Worm (Caenorhabditis elegans) whole organism, L1 larva: Measurements from ENCODE around the gene clc-22.

ENCODE experiments used
- Y116A8C.19 ChIP-seq: sonication (generic microtip); optimal IDR thresholded peaks from 2 replicates; lab custom pipeline; 2016; ENCODE audit warnings: missing compliant biosample characterization, missing genetic modification characterization, borderline replicate concordance
- fkh-10 ChIP-seq: sonication (generic microtip); optimal IDR thresholded peaks from 2 replicates; lab custom pipeline; 2017; ENCODE audit warnings: missing biosample characterization, missing genetic modification reagents, missing genetic modification characterization
- grh-1 ChIP-seq: fragments of 200-800 bp; sonication (Bioruptor generic); IDR thresholded peaks from 2 replicates; pipeline ENCODE4 v1.3.6; 2022; ENCODE audit warnings: missing genetic modification reagents, missing genetic modification characterization, missing compliant biosample characterization
- lin-15B ChIP-seq: fragments of 150-350 bp; sonication (generic microtip); optimal IDR thresholded peaks from 3 replicates; lab custom pipeline; 2014; ENCODE audit warnings: missing biosample characterization, missing genetic modification characterization
- lin-35 ChIP-seq, 2 experiments: fragments of 150-350 bp; optimal IDR thresholded peaks; 2 replicates each; lab custom pipeline; 2014; ENCODE audit warnings: missing biosample characterization in 2 of 2, missing genetic modification characterization in 2 of 2, missing genetic modification reagents in 2 of 2
- lin-39 ChIP-seq: fragments of 150-350 bp; optimal IDR thresholded peaks from 2 replicates; lab custom pipeline; 2014; ENCODE audit warnings: missing biosample characterization, missing genetic modification reagents, missing genetic modification characterization
- lir-3 ChIP-seq: sonication (generic microtip); optimal IDR thresholded peaks from 2 replicates; lab custom pipeline; 2016; ENCODE audit warnings: mild to moderate bottlenecking, missing genetic modification characterization, moderate library complexity, missing compliant biosample characterization; ENCODE audit not compliant: poor library complexity
- nhr-237 ChIP-seq: fragments of 150-350 bp; optimal IDR thresholded peaks from 2 replicates; lab custom pipeline; 2014; ENCODE audit warnings: missing biosample characterization, missing genetic modification characterization
- pqm-1 ChIP-seq: sonication (generic microtip); optimal IDR thresholded peaks from 3 replicates; lab custom pipeline; 2017; ENCODE audit warnings: missing biosample characterization, missing genetic modification characterization
- unc-86 ChIP-seq: sonication (generic microtip); optimal IDR thresholded peaks from 2 replicates; lab custom pipeline; 2016; ENCODE audit warnings: missing genetic modification characterization, missing compliant biosample characterization
- zip-4 ChIP-seq: fragments of 200-800 bp; sonication (Bioruptor generic); optimal IDR thresholded peaks from 2 replicates; lab custom pipeline; 2018; ENCODE audit warnings: mild to moderate bottlenecking, missing genetic modification characterization, moderate library complexity, missing compliant biosample characterization
- ztf-11 ChIP-seq, 2 experiments: sonication (generic microtip); optimal IDR thresholded peaks; 2 replicates each; lab custom pipeline; 2016 to 2017; ENCODE audit warnings: missing genetic modification characterization in 2 of 2, missing biosample characterization in 1 of 2, missing compliant biosample characterization in 1 of 2

DNA sequence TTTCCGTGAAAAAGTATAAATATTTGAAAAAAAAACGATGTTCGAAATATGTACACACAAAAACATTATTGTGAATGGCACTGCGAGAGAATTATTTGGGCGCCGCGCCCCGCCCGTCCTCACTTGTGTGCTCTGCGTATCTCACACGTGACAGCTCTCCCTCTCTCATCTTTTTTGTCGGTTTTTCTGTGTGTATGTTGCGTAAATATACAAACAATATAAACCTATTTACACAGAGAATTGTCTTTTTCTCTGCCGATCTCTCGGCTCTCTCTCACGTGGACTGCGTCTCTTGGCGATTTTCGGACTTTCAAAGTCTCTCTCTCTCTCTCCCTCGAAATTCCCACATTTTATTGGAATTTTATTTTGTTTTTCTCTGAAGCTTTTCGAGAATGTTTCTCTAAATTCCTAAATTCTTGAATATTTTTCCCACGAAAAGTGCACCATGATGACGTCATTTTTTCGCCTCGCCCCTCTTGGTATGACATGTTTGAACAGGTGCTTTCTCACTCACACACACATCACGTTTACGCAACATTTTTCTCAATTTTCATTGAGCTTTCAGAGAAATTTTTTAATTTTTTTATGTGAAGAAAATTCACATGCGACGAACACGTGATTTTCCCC, 37.1 kb downstream of the clc-22 start:
- TF ChIP-seq lin-35 (GFP tag; optimal IDR thresholded peaks at IDR 0.05; lab: Kevin White, UChicago) (peak; percentile 49 to 59), unc-86 (tag; lab: Kevin White, UChicago) (peak; percentile 26), lin-39 (tag; lab: Kevin White, UChicago) (no peak), fkh-10 (GFP tag; lab: Kevin White, UChicago) (no peak), Y116A8C.19 (no peak), zip-4 (no peak), grh-1 (GFP tag; lab: Robert Waterston, UW) (0 out of 2 replicates have a peak, but pooled peaks have one; percentile 29), lin-15B (tag; lab: Kevin White, UChicago) (no peak), ztf-11 (tag; optimal IDR thresholded peaks at IDR 0.05; lab: Kevin White, UChicago) (no peak), lir-3 (tag; lab: Kevin White, UChicago) (peak; percentile 66), nhr-237 (no peak), pqm-1 (no peak)
